Worm (Caenorhabditis elegans) whole organism, L1 larva: ENCODE results near the gene T05C12.15.

ENCODE experiments used
- C04F5.9 ChIP-seq: sonication (generic microtip); optimal IDR thresholded peaks from 2 replicates; lab custom pipeline; 2016; ENCODE audit warnings: missing genetic modification characterization, missing compliant biosample characterization
- C16A3.4 ChIP-seq: fragments of 150-350 bp; optimal IDR thresholded peaks from 2 replicates; lab custom pipeline; 2014; ENCODE audit warnings: missing biosample characterization, missing genetic modification characterization
- aha-1 ChIP-seq: fragments of 150-350 bp; optimal IDR thresholded peaks from 2 replicates; lab custom pipeline; 2014; ENCODE audit warnings: missing biosample characterization, missing genetic modification characterization
- aly-2 ChIP-seq: fragments of 150-350 bp; optimal IDR thresholded peaks from 2 replicates; lab custom pipeline; 2014; ENCODE audit warnings: missing biosample characterization, missing genetic modification characterization
- ama-1 ChIP-seq: fragments of 150-350 bp; optimal IDR thresholded peaks from 2 replicates; lab custom pipeline; 2014
- blmp-1 ChIP-seq: fragments of 150-350 bp; optimal IDR thresholded peaks from 2 replicates; lab custom pipeline; 2014; ENCODE audit warnings: missing biosample characterization, missing genetic modification characterization
- ceh-63 ChIP-seq: fragments of 200-800 bp; sonication (Bioruptor generic); optimal IDR thresholded peaks from 2 replicates; lab custom pipeline; 2018; ENCODE audit warnings: mild to moderate bottlenecking, missing genetic modification characterization, missing compliant biosample characterization
- ceh-8 ChIP-seq: fragments of 200-800 bp; sonication (Bioruptor generic); optimal IDR thresholded peaks from 2 replicates; lab custom pipeline; 2018; ENCODE audit warnings: mild to moderate bottlenecking, missing genetic modification characterization, moderate library complexity, missing compliant biosample characterization
- ceh-88 ChIP-seq: fragments of 200-800 bp; sonication (Bioruptor generic); IDR thresholded peaks from 2 replicates; pipeline ENCODE4 v1.3.6; 2022; ENCODE audit warnings: missing genetic modification characterization, missing compliant biosample characterization
- ceh-90 ChIP-seq: sonication (generic microtip); optimal IDR thresholded peaks from 2 replicates; lab custom pipeline; 2016; ENCODE audit warnings: missing genetic modification characterization, missing compliant biosample characterization
- dpl-1 ChIP-seq, 3 experiments: fragments of 150-350 bp in 2 of 3; sonication (generic microtip) in 1 of 3; optimal IDR thresholded peaks; 2 replicates each; lab custom pipeline; 2014 to 2017; ENCODE audit warnings: missing biosample characterization in 3 of 3, missing genetic modification characterization in 3 of 3, missing genetic modification reagents in 3 of 3
- efl-3 ChIP-seq: fragments of 200-800 bp; sonication (Bioruptor generic); optimal IDR thresholded peaks from 2 replicates; lab custom pipeline; 2018; ENCODE audit warnings: mild to moderate bottlenecking, missing genetic modification characterization, missing compliant biosample characterization
- egl-13 ChIP-seq: sonication (generic microtip); optimal IDR thresholded peaks from 2 replicates; lab custom pipeline; 2016; ENCODE audit warnings: missing genotype, missing genetic modification reagents, missing genetic modification characterization, missing compliant biosample characterization
- egl-27 ChIP-seq, 2 experiments: fragments of 150-350 bp in 1 of 2; sonication (generic microtip); optimal IDR thresholded peaks; 3 replicates each; lab custom pipeline; 2017 to 2018; ENCODE audit warnings: missing biosample characterization in 2 of 2, missing genetic modification characterization in 2 of 2, missing genetic modification reagents in 2 of 2
- elt-2 ChIP-seq: sonication (generic microtip); optimal IDR thresholded peaks from 2 replicates; lab custom pipeline; 2016; ENCODE audit warnings: missing genetic modification characterization, mild to moderate bottlenecking, inconsistent platforms, missing compliant biosample characterization, missing genetic modification reagents
- elt-3 ChIP-seq, 6 experiments: fragments of 150-350 bp in 1 of 6; sonication (generic microtip); optimal IDR thresholded peaks; 2 replicates each; lab custom pipeline; 2017 to 2018; ENCODE audit warnings: missing biosample characterization in 6 of 6, missing genetic modification characterization in 6 of 6, inconsistent platforms in 1 of 6
- ets-5 ChIP-seq: fragments of 200-800 bp; sonication (Bioruptor generic); IDR thresholded peaks from 2 replicates; pipeline ENCODE4 v1.3.6; 2022; ENCODE audit warnings: missing genetic modification characterization, missing compliant biosample characterization
- fkh-10 ChIP-seq: sonication (generic microtip); optimal IDR thresholded peaks from 2 replicates; lab custom pipeline; 2017; ENCODE audit warnings: missing biosample characterization, missing genetic modification reagents, missing genetic modification characterization
- fkh-4 ChIP-seq: sonication (generic microtip); optimal IDR thresholded peaks from 2 replicates; lab custom pipeline; 2016; ENCODE audit warnings: missing compliant biosample characterization, missing genetic modification characterization, borderline replicate concordance
- fkh-8 ChIP-seq: sonication (generic microtip); optimal IDR thresholded peaks from 2 replicates; lab custom pipeline; 2016; ENCODE audit warnings: mild to moderate bottlenecking, missing genetic modification characterization, missing compliant biosample characterization
- fos-1 ChIP-seq: fragments of 150-350 bp; optimal IDR thresholded peaks from 2 replicates; lab custom pipeline; 2014; ENCODE audit warnings: missing biosample characterization, missing genetic modification characterization
- grh-1 ChIP-seq: fragments of 200-800 bp; sonication (Bioruptor generic); IDR thresholded peaks from 2 replicates; pipeline ENCODE4 v1.3.6; 2022; ENCODE audit warnings: missing genetic modification reagents, missing genetic modification characterization, missing compliant biosample characterization
- hlh-17 ChIP-seq: fragments of 200-800 bp; sonication (Bioruptor generic); optimal IDR thresholded peaks from 2 replicates; lab custom pipeline; 2018; ENCODE audit warnings: missing genetic modification characterization, mild to moderate bottlenecking, missing compliant biosample characterization, moderate library complexity, borderline replicate concordance
- hpl-2 ChIP-seq: fragments of 150-350 bp; optimal IDR thresholded peaks from 2 replicates; lab custom pipeline; 2014; ENCODE audit warnings: missing biosample characterization, missing genetic modification reagents, missing genetic modification characterization
- isw-1 ChIP-seq: fragments of 200-800 bp; sonication (Bioruptor generic); IDR thresholded peaks from 2 replicates; pipeline ENCODE4 v1.3.6; 2022; ENCODE audit warnings: missing genetic modification characterization, missing compliant biosample characterization
- lin-13 ChIP-seq: fragments of 150-350 bp; optimal IDR thresholded peaks from 2 replicates; lab custom pipeline; 2014; ENCODE audit warnings: missing biosample characterization, missing genetic modification reagents, missing genetic modification characterization
- lin-14 ChIP-seq: fragments of 200-800 bp; sonication (Bioruptor generic); optimal IDR thresholded peaks from 2 replicates; lab custom pipeline; 2018; ENCODE audit warnings: mild to moderate bottlenecking, missing genetic modification characterization, moderate library complexity, missing compliant biosample characterization
- lir-3 ChIP-seq: sonication (generic microtip); optimal IDR thresholded peaks from 2 replicates; lab custom pipeline; 2016; ENCODE audit warnings: mild to moderate bottlenecking, missing genetic modification characterization, moderate library complexity, missing compliant biosample characterization; ENCODE audit not compliant: poor library complexity
- lsy-2 ChIP-seq, 2 experiments: fragments of 150-350 bp; optimal IDR thresholded peaks; 2 replicates each; lab custom pipeline; 2014; ENCODE audit warnings: missing biosample characterization in 2 of 2, missing genetic modification characterization in 2 of 2
- mab-9 ChIP-seq: fragments of 200-800 bp; sonication (Bioruptor generic); IDR thresholded peaks from 2 replicates; pipeline ENCODE4 v1.3.6; 2022; ENCODE audit warnings: missing genetic modification reagents, missing genetic modification characterization, missing compliant biosample characterization
- mdl-1 ChIP-seq, 2 experiments: fragments of 150-350 bp; optimal IDR thresholded peaks; 2 replicates each; lab custom pipeline; 2014 to 2017; ENCODE audit warnings: missing biosample characterization in 2 of 2, missing genetic modification characterization in 2 of 2, inconsistent platforms in 1 of 2
- mef-2 ChIP-seq: fragments of 150-350 bp; optimal IDR thresholded peaks from 2 replicates; lab custom pipeline; 2014; ENCODE audit warnings: missing biosample characterization, missing genetic modification characterization
- mep-1 ChIP-seq: fragments of 150-350 bp; optimal IDR thresholded peaks from 2 replicates; lab custom pipeline; 2014; ENCODE audit warnings: missing biosample characterization, missing genetic modification characterization
- nhr-12 ChIP-seq: sonication (generic microtip); optimal IDR thresholded peaks from 2 replicates; lab custom pipeline; 2017; ENCODE audit warnings: missing biosample characterization, missing genetic modification characterization
- nhr-237 ChIP-seq: fragments of 150-350 bp; optimal IDR thresholded peaks from 2 replicates; lab custom pipeline; 2014; ENCODE audit warnings: missing biosample characterization, missing genetic modification characterization
- nhr-28 ChIP-seq: fragments of 150-350 bp; optimal IDR thresholded peaks from 2 replicates; lab custom pipeline; 2014; ENCODE audit warnings: missing biosample characterization, missing genetic modification characterization
- nhr-71 ChIP-seq: sonication (generic microtip); optimal IDR thresholded peaks from 2 replicates; lab custom pipeline; 2016; ENCODE audit warnings: mild to moderate bottlenecking, missing genetic modification characterization, moderate library complexity, missing compliant biosample characterization
- nhr-76 ChIP-seq: sonication (generic microtip); optimal IDR thresholded peaks from 2 replicates; lab custom pipeline; 2017; ENCODE audit warnings: missing biosample characterization, missing genetic modification characterization
- nhr-77 ChIP-seq: fragments of 150-350 bp; optimal IDR thresholded peaks from 2 replicates; lab custom pipeline; 2014; ENCODE audit warnings: missing biosample characterization, missing genetic modification characterization
- nhr-84 ChIP-seq: sonication (generic microtip); optimal IDR thresholded peaks from 2 replicates; lab custom pipeline; 2017; ENCODE audit warnings: missing biosample characterization, missing genetic modification characterization
- nhr-85 ChIP-seq: sonication (generic microtip); peaks from one replicate; lab custom pipeline; 2016; ENCODE audit warnings: missing genetic modification characterization, inconsistent platforms, missing compliant biosample characterization
- pqm-1 ChIP-seq: sonication (generic microtip); optimal IDR thresholded peaks from 3 replicates; lab custom pipeline; 2017; ENCODE audit warnings: missing biosample characterization, missing genetic modification characterization
- rnt-1 ChIP-seq: sonication (generic microtip); optimal IDR thresholded peaks from 2 replicates; lab custom pipeline; 2016; ENCODE audit warnings: mild to moderate bottlenecking, missing genetic modification characterization, moderate library complexity, missing compliant biosample characterization
- skn-1 ChIP-seq: fragments of 150-350 bp; optimal IDR thresholded peaks from 2 replicates; lab custom pipeline; 2014; ENCODE audit warnings: missing biosample characterization, missing genetic modification characterization
- snpc-4 ChIP-seq: fragments of 150-350 bp; optimal IDR thresholded peaks from 2 replicates; lab custom pipeline; 2014; ENCODE audit warnings: missing biosample characterization, missing genetic modification characterization
- swsn-7 ChIP-seq: sonication (generic microtip); optimal IDR thresholded peaks from 2 replicates; lab custom pipeline; 2016; ENCODE audit warnings: missing genetic modification characterization, missing compliant biosample characterization
- tbx-2 ChIP-seq: sonication (generic microtip); optimal IDR thresholded peaks from 2 replicates; lab custom pipeline; 2016; ENCODE audit warnings: missing genetic modification characterization, missing compliant biosample characterization
- tlp-1 ChIP-seq: fragments of 150-350 bp; optimal IDR thresholded peaks from 2 replicates; lab custom pipeline; 2014; ENCODE audit warnings: missing biosample characterization, missing genetic modification characterization
- unc-30 ChIP-seq: sonication (generic microtip); optimal IDR thresholded peaks from 2 replicates; lab custom pipeline; 2017; ENCODE audit warnings: missing biosample characterization, missing genetic modification characterization
- unc-62 ChIP-seq: fragments of 150-350 bp; optimal IDR thresholded peaks from 2 replicates; lab custom pipeline; 2014; ENCODE audit warnings: missing biosample characterization, missing genetic modification reagents, missing genetic modification characterization
- unc-98 ChIP-seq: fragments of 200-800 bp; sonication (Bioruptor generic); IDR thresholded peaks from 2 replicates; pipeline ENCODE4 v1.3.6; 2022; ENCODE audit warnings: missing genetic modification characterization, missing compliant biosample characterization
- vab-15 ChIP-seq: sonication (generic microtip); optimal IDR thresholded peaks from 2 replicates; lab custom pipeline; 2017; ENCODE audit warnings: missing genotype, mild to moderate bottlenecking, missing genetic modification characterization, missing compliant biosample characterization
- zip-4 ChIP-seq: fragments of 200-800 bp; sonication (Bioruptor generic); optimal IDR thresholded peaks from 2 replicates; lab custom pipeline; 2018; ENCODE audit warnings: mild to moderate bottlenecking, missing genetic modification characterization, moderate library complexity, missing compliant biosample characterization

The T05C12.15 gene

ce11 chrII:8143278-8143931, 26.0 kb upstream of the T05C12.15 start, which contains the start of the genes ints-11 and rpl-10 (continued):
- TF ChIP-seq hlh-17 (GFP tag; lab: Kevin White, UChicago) = no peak
- TF ChIP-seq nhr-237 (tag; lab: Kevin White, UChicago) = no peak
- peak; percentile 56 for TF ChIP-seq skn-1 (tag; lab: Kevin White, UChicago)
- TF ChIP-seq unc-30 = no peak
- peak; percentile 72 for TF ChIP-seq mep-1 (tag; lab: Kevin White, UChicago)
- TF ChIP-seq C16A3.4 (tag; lab: Kevin White, UChicago) = peak; percentile 59
- no peak for TF ChIP-seq egl-13 (tag; lab: Kevin White, UChicago)
- TF ChIP-seq swsn-7 (tag; lab: Kevin White, UChicago) = peak; percentile 29
- TF ChIP-seq ceh-8 (GFP tag; lab: Kevin White, UChicago) = no peak
- TF ChIP-seq mab-9 (GFP tag; lab: Robert Waterston, UW) = no peak
- no peak for TF ChIP-seq ceh-63 (GFP tag; lab: Kevin White, UChicago)
- no peak for TF ChIP-seq nhr-77 (tag; lab: Kevin White, UChicago)
- peak; percentile 66 for TF ChIP-seq blmp-1 (tag; lab: Kevin White, UChicago)
- peak; percentile 72 for TF ChIP-seq nhr-85 (tag; lab: Kevin White, UChicago)
- TF ChIP-seq lin-14 (GFP tag; lab: Kevin White, UChicago) = no peak
- no peak for TF ChIP-seq nhr-12 (tag; lab: Kevin White, UChicago)
- TF ChIP-seq unc-98 = no peak
- peak; percentile 89 to 98 for TF ChIP-seq lsy-2 (tag; optimal IDR thresholded peaks at IDR 0.05; lab: Kevin White, UChicago)
- no peak for TF ChIP-seq mef-2 (tag; lab: Kevin White, UChicago)
- TF ChIP-seq fkh-8 (tag; lab: Kevin White, UChicago) = no peak
- TF ChIP-seq ceh-88 (GFP tag; lab: Robert Waterston, UW) = no peak
- peak in 1 of 6 experiments; percentile 33 for TF ChIP-seq elt-3 (tag; optimal IDR thresholded peaks at IDR 0.05; lab: Kevin White, UChicago)
- TF ChIP-seq fos-1 (tag; lab: Kevin White, UChicago) = no peak
- TF ChIP-seq aly-2 (tag; lab: Kevin White, UChicago) = no peak
- TF ChIP-seq ama-1 (lab: Kevin White, UChicago) = no peak
- no peak for TF ChIP-seq nhr-84 (tag; lab: Kevin White, UChicago)
- TF ChIP-seq pqm-1 (tag; lab: Kevin White, UChicago) = no peak
- TF ChIP-seq fkh-10 = no peak
- TF ChIP-seq nhr-28 (tag; lab: Kevin White, UChicago) = no peak
- TF ChIP-seq tlp-1 (tag; lab: Kevin White, UChicago) = no peak
- no peak for TF ChIP-seq snpc-4
- TF ChIP-seq lir-3 = no peak
- TF ChIP-seq isw-1 = peak; percentile 31
- TF ChIP-seq fkh-4 (tag; lab: Kevin White, UChicago) = no peak
- TF ChIP-seq egl-27 (tag; optimal IDR thresholded peaks at IDR 0.05; lab: Kevin White, UChicago) = no peak
- TF ChIP-seq hpl-2 (GFP tag; lab: Kevin White, UChicago) = no peak
- peak; percentile 12 for TF ChIP-seq lin-13 (GFP tag; lab: Kevin White, UChicago)
- peak; percentile 19 for TF ChIP-seq tbx-2 (tag; lab: Kevin White, UChicago)
- TF ChIP-seq C04F5.9 = peak; percentile 41
- peak; percentile 51 to 74 (median 71) for TF ChIP-seq dpl-1 (GFP tag; optimal IDR thresholded peaks at IDR 0.05; lab: Kevin White, UChicago)
- TF ChIP-seq aha-1 = no peak
- no peak for TF ChIP-seq efl-3 (GFP tag; lab: Kevin White, UChicago)
- TF ChIP-seq zip-4 (GFP tag; lab: Kevin White, UChicago) = no peak
- no peak for TF ChIP-seq ceh-90 (tag; lab: Kevin White, UChicago)
- peak in 1 of 2 experiments; percentile 29 for TF ChIP-seq mdl-1 (tag; optimal IDR thresholded peaks at IDR 0.05; lab: Kevin White, UChicago)
- TF ChIP-seq grh-1 = no peak
- peak; percentile 44 for TF ChIP-seq rnt-1 (tag; lab: Kevin White, UChicago)
- TF ChIP-seq nhr-76 (tag; lab: Kevin White, UChicago) = no peak
- no peak for TF ChIP-seq ets-5 (GFP tag; lab: Robert Waterston, UW)
- no peak for TF ChIP-seq unc-62 (GFP tag; lab: Kevin White, UChicago)
- TF ChIP-seq nhr-71 (tag; lab: Kevin White, UChicago) = peak; percentile 65
- TF ChIP-seq vab-15 (tag; lab: Kevin White, UChicago) = no peak
- TF ChIP-seq elt-2 (tag; lab: Kevin White, UChicago) = no peak
